Fruit fly (Drosophila melanogaster) whole organism: ENCODE data around the gene CG14369.

Source experiments
- CG8478 ChIP-seq: fragments of >200 bp; optimal IDR thresholded peaks from 2 replicates; lab custom pipeline; 2018; ENCODE audit warnings: inconsistent platforms
- psq ChIP-seq: fragments of >200 bp; optimal IDR thresholded peaks from 2 replicates; lab custom pipeline; 2017
- usp ChIP-seq: fragments of >200 bp; optimal IDR thresholded peaks from 2 replicates; lab custom pipeline; 2017; ENCODE audit warnings: missing biosample characterization, missing genetic modification characterization, mixed read lengths

- TF ChIP-seq psq (no peak), usp (GFP tag; lab: Kevin White, UChicago) (no peak), CG8478 (lab: Kevin White, UChicago) (no peak)
These were observed 19.9 kb upstream of the CG14369 start, which contains the start of gene CG9757 for dm6 chr3R:13612333-13612732.
